Worm (Caenorhabditis elegans) whole organism, L4/young adult: Measurements from ENCODE around the gene C05D9.9.

Experiments used
- W03F9.2 ChIP-seq: fragments of 150-350 bp; optimal IDR thresholded peaks from 2 replicates; lab custom pipeline; 2014; ENCODE audit warnings: missing biosample characterization, missing genetic modification characterization
- dao-5 ChIP-seq: sonication (generic microtip); optimal IDR thresholded peaks from 2 replicates; lab custom pipeline; 2016; ENCODE audit warnings: missing genotype, missing genetic modification characterization, moderate library complexity, missing compliant biosample characterization
- him-1 ChIP-seq: sonication (generic microtip); optimal IDR thresholded peaks from 2 replicates; lab custom pipeline; 2016; ENCODE audit warnings: missing genotype, missing genetic modification reagents, missing genetic modification characterization, missing compliant biosample characterization

The C05D9.9 gene

DNA sequence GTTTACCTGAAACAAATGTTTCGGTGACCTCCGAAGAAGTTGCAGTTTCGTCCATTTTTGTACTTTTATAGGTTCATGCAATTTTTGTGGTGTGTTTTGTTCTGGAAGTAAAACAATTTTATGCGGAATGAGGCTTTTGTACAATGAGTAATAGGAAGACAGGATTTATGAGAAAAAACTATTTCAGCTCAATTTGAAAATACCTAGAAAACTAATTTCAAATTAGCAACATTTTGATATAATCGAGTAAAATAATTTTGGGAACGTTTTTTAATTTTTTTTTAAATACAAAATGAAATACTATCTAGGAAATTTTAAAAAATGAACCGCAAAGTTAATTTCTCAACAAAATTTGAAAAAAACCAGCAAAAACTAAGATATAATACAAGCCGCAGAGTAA, 36.0 kb downstream of the C05D9.9 start, which contains the start of gene rei-2:
TSS of gene rei-2 (minus strand) at position 101 of the 400 bp plus-strand sequence.
- TF ChIP-seq W03F9.2 (tag; lab: Kevin White, UChicago), result no peak
- no peak for TF ChIP-seq him-1
- no peak for TF ChIP-seq dao-5 (tag; lab: Kevin White, UChicago)

DNA sequence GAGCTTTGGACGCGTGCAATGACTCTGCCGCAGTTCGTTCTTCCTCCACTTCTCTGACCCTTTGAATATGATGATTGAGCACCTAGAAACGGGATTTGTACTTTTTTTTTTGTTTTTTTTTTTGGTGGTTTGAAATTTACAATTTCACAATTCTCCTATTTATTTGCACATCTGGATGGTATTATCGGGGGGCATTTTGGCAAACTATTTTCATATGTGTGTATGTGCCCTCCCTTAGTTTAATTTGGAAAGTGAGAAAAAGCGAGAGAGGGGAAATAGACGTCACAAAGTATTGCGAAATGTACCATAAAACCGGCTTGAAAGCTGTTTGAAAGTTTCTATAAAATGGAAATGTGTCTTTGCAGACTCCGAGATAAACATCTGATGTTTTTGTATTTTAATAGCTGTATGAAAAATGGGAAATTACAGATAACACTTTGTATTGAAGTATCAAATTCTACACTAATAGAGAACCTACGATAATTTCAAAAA, 37.6 kb downstream of the C05D9.9 start:
- TF ChIP-seq him-1 (peak; percentile 17), dao-5 (tag; lab: Kevin White, UChicago) (no peak)

DNA sequence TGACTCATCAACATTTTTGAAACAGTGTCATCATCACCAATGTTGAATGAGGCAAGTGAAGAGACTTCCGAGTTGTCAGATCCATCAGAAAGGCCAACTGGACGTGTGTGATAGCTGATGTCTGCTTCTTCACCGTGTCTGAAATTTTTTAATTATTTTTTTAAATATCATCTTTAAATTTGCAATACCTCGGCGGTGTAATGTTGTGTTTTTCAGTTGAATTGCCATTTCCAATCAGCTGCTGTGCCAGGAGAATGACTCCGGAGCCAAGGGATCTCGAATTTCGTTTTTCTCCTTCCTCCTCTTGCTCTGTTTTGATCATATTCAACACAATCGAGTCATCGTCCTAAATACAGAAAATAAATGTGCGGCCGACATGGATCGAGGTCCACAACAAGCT, 39.0 kb downstream of the C05D9.9 start:
- TF ChIP-seq dao-5 (tag; lab: Kevin White, UChicago) (no peak), him-1 (no peak), W03F9.2 (tag; lab: Kevin White, UChicago) (no peak)

DNA sequence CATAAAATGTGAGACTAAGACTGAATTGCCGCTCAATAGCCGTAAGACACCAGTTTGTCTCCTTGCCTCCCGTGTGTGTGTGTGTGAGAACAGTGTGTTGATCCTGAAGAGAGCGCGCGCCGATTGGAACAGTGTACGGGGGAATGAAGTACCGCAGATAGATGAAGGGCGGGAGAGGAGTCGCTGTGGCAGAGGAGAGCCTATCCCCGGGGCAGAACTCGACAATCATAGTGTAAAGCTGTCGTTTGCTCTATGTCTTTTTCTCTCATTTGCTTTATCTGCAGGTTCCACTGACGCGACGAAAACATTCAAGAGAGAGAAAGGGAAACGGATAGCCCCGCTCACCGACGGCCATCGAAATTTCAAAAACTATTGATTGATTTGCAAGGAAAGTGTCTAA, 42.1 kb downstream of the C05D9.9 start:
- TF ChIP-seq him-1 (no peak), W03F9.2 (tag; lab: Kevin White, UChicago) (no peak), dao-5 (tag; lab: Kevin White, UChicago) (no peak)

DNA sequence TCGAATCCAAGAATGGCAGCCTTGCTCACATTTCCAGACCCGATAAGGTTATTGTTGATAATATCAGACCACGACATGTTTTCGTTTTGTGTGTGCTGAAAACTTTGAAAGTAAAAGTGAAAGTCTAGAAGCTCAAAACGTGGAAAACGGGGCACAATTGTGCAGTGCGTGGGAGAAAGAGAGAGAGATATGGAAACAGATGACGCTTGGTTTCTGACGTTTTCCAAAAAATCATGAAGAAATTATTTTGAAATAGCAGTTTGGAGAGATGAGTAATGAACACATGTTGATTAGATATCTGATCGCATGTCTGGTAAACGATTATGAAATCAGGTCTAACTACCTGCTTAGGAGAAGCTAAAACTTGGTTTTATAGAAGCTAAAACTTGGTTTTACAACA, 43.5 kb downstream of the C05D9.9 start, which contains the start of gene pfn-3:
TSS of gene pfn-3 (minus strand) at position 101 of the 400 bp plus-strand sequence.
- no peak for TF ChIP-seq W03F9.2 (tag; lab: Kevin White, UChicago)
- no peak for TF ChIP-seq him-1
- no peak for TF ChIP-seq dao-5 (tag; lab: Kevin White, UChicago)
